Worm (Caenorhabditis elegans): Measurements from ENCODE around the gene clec-141.

Gene clec-141

DNA sequence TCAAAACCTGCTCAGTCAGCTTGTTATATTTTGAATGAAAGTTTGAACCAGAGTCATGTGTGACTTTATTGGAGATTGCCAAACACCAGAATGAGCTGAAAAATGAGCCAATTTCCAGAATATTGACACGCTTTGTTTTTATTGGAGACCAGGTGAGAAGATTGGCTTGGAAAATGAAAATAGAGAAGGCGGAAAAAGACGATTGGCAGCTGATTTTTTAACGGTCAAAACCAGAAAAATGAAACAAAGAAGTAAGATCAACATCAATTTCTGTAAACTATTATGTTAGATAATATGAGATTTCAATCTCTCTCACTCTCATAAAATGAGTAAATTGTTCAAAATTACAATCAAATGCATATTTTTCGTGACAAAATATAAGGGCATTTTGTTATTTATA is 25.6 kb upstream of the clec-141 start, which contains the start of gene srx-114:
TSS of gene srx-114 (minus strand) at position 101 of the 400 bp plus-strand sequence.
- TF ChIP-seq dve-1 (tag; optimal IDR thresholded peaks at IDR 0.05) (no peak), pat-9 (tag; optimal IDR thresholded peaks at IDR 0.05) (no peak), sox-2 (GFP tag; IDR thresholded peaks at IDR 0.05) (no peak)

DNA sequence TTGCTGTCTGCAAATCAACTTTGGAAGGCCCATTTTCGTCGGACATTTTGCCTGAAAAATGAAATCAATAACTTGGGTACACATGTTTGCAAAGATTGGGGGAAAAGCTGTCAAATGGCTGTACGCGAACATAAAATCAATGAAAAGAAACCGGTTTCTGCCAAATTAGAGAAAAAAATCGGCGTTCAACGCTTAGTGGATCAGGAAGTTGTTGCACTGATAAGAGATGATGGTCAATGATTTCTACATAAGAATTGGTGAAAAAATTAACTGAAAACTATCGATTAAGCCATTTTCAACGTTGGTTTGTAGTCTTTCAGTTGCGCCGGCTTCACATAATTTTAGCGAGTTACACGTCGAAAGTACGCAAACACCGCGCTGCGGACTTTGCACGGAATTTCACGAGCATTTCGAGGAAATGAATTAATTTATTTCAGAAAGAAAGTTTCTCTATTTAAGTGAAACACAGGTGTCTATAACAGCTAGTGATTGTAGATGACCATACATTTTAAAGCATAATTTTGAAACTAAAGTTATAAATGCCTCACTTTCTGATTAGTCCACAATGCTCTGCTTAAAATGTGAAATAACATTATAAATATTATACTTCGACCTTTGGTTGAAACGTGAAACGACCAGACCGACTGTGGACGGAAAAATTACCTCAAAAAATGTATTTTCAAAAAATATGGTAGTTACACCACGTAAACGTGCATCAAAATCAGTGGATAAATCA is 22.2 kb upstream of the clec-141 start, which contains the start of the genes F07F6.4 and F07F6.2:
TSS of gene F07F6.4 (minus strand) at position 51 of the 736 bp plus-strand sequence.
TSS of gene F07F6.2 (plus strand) at position 686 of the 736 bp plus-strand sequence.
- no peak for TF ChIP-seq zip-5 (tag; optimal IDR thresholded peaks at IDR 0.05)
- no peak for TF ChIP-seq unc-3 (GFP tag; conservative IDR thresholded peaks at IDR 0.05)
- TF ChIP-seq unc-3 (tag; optimal IDR thresholded peaks at IDR 0.05) = peak; percentile 19
- no peak for TF ChIP-seq ceh-48 (tag; optimal IDR thresholded peaks at IDR 0.05)
- no peak for TF ChIP-seq rnt-1 (tag; optimal IDR thresholded peaks at IDR 0.05)
- TF ChIP-seq dmd-4 (tag; optimal IDR thresholded peaks at IDR 0.05; ENCODE audit: borderline replicate concordance) = no peak
- no peak for TF ChIP-seq odd-2 (tag; optimal IDR thresholded peaks at IDR 0.05)
- TF ChIP-seq pqm-1 (tag; optimal IDR thresholded peaks at IDR 0.05) = no peak
- no peak for TF ChIP-seq hlh-13 (GFP tag; optimal IDR thresholded peaks at IDR 0.05)
- no peak for TF ChIP-seq ceh-18 (tag; optimal IDR thresholded peaks at IDR 0.05)
- TF ChIP-seq hlh-30 (tag; optimal IDR thresholded peaks at IDR 0.05; ENCODE audit: insufficient read depth) = no peak
- no peak for TF ChIP-seq ceh-6 (GFP tag; optimal IDR thresholded peaks at IDR 0.05)
- TF ChIP-seq ceh-22 (tag; optimal IDR thresholded peaks at IDR 0.05) = no peak
- no peak for TF ChIP-seq pha-2 (tag; optimal IDR thresholded peaks at IDR 0.05)
- TF ChIP-seq sox-4 (tag; optimal IDR thresholded peaks at IDR 0.05) = no peak
- no peak for TF ChIP-seq mec-3 (tag; optimal IDR thresholded peaks at IDR 0.05; ENCODE audit: borderline replicate concordance)
- no peak for TF ChIP-seq nfya-1 (tag; optimal IDR thresholded peaks at IDR 0.05)
- no peak for TF ChIP-seq lim-6 (tag; optimal IDR thresholded peaks at IDR 0.05)
- peak; percentile 9 for TF ChIP-seq tbx-2 (tag; optimal IDR thresholded peaks at IDR 0.05)
- TF ChIP-seq dve-1 (tag; optimal IDR thresholded peaks at IDR 0.05) = peak; percentile 3
- TF ChIP-seq madf-2 (tag; optimal IDR thresholded peaks at IDR 0.05) = no peak
- TF ChIP-seq gmeb-2 (tag; optimal IDR thresholded peaks at IDR 0.05) = no peak
- TF ChIP-seq npax-4 (tag; optimal IDR thresholded peaks at IDR 0.05) = no peak
- TF ChIP-seq elt-2 (tag; optimal IDR thresholded peaks at IDR 0.05) = no peak
- TF ChIP-seq sdc-2 (tag; optimal IDR thresholded peaks at IDR 0.05) = no peak
- peak; percentile 35 for TF ChIP-seq unc-42 (tag; optimal IDR thresholded peaks at IDR 0.05)
- no peak for TF ChIP-seq pha-4 (tag; optimal IDR thresholded peaks at IDR 0.05)
- no peak for TF ChIP-seq fkh-6 (tag; optimal IDR thresholded peaks at IDR 0.05)
- TF ChIP-seq K02D7.2 (tag; optimal IDR thresholded peaks at IDR 0.05) = no peak
- TF ChIP-seq eyg-1 (tag; optimal IDR thresholded peaks at IDR 0.05) = no peak

DNA sequence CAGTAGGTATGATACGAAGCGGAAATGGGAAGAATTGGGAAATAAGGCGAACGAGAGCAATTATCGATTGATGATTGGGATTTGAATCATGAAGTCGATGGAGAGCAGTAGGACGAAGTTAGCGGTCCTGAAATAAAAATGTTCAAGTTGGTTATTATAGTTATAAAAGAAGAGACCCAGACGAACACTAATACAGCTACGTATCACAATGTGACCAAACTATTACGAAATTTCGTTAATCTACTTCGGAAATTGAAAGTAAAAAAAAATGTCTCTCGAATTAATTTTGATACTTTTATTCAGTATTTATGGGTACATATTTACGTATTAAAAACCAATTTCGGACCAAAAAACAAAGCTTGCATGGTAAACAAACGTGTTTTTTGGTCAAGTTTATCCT is 19.0 kb upstream of the clec-141 start:
- no peak for TF ChIP-seq Y22D7AL.16 (tag; optimal IDR thresholded peaks at IDR 0.05)
- TF ChIP-seq pha-2 (tag; optimal IDR thresholded peaks at IDR 0.05) = no peak
- TF ChIP-seq unc-42 (tag; optimal IDR thresholded peaks at IDR 0.05) = no peak
- TF ChIP-seq ceh-48 (tag; optimal IDR thresholded peaks at IDR 0.05) = no peak
- TF ChIP-seq pax-1 (tag; optimal IDR thresholded peaks at IDR 0.05) = no peak

DNA sequence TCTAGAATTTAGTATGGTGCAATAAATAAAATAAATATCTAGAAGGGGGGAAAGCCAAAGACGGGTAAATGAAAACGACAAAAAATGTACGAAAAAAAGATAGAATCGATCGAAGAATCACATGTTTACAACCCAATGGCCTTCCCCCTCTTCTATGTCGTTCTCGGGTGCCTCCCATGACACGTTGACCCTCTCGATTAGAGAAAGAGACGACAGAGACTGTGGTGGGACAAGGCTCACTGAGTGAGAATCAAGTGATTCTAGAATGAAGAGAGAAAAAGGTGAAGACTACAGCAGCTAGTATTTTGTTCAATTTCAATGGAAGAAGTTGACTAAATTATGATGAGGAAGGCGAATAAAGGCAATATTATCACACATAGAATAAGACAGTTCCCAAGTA is 18.6 kb upstream of the clec-141 start:
- TF ChIP-seq ceh-31 (tag; optimal IDR thresholded peaks at IDR 0.05) (peak; percentile 6), C38D4.7 (GFP tag; optimal IDR thresholded peaks at IDR 0.05) (no peak), elt-4 (tag; optimal IDR thresholded peaks at IDR 0.05) (no peak), tbx-2 (tag; optimal IDR thresholded peaks at IDR 0.05) (peak; percentile 43), unc-55 (GFP tag; optimal IDR thresholded peaks at IDR 0.05) (peak; percentile 33), hlh-30 (tag; optimal IDR thresholded peaks at IDR 0.05; ENCODE audit: insufficient read depth) (peak; percentile 95), ceh-2 (tag; optimal IDR thresholded peaks at IDR 0.05) (no peak), nfya-1 (tag; optimal IDR thresholded peaks at IDR 0.05) (peak; percentile 61), fkh-6 (tag; optimal IDR thresholded peaks at IDR 0.05) (no peak), elt-2 (tag; optimal IDR thresholded peaks at IDR 0.05) (peak; percentile 74), ama-1 (optimal IDR thresholded peaks at IDR 0.05) (no peak)
